Fruit fly (Drosophila melanogaster): Measurements from ENCODE around the gene jdp.

jdp gene

DNA sequence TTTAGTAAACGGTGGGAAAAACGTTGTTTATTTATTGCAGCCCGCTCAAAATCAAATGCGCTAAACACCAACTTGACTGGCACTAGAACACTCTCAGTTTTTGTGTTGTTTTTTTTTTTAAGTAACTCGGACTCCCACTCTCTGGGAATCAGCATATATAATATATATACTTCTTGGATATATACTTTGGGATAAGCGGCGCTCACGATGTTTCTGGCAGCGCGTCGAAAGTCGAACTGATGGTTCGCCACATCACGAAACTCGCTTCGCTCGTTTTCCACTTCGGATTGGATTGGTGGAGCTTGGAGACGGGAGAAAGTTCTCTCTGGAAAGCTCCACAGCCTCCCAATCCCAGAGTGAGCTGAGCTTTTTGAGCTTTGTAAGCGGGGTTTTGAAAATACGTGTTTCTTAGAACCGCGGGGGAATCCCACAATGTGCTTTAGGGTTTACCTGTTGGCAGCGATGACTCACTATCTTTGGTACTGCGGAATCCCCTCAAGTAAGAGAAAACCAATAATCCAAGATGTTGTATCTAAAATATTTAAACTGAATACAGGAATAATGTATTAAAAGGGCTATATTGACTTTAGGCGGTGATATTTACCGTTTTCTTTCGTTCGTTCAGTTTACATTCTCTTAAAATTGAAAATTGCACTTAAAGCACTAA, at the start of gene jdp:
jdp (minus strand) TSS at position 239 of the 667 bp plus-strand sequence.
- TF ChIP-seq CG12605 (GFP tag; IDR thresholded peaks at IDR 0.05) = peak; percentile 51; the same call in 1 of the 2 replicates
- peak; percentile 5 for TF ChIP-seq CG8159 (tag; optimal IDR thresholded peaks at IDR 0.05)
- no peak for TF ChIP-seq Snoo (tag; optimal IDR thresholded peaks at IDR 0.05)
- no peak for TF ChIP-seq gl (tag; optimal IDR thresholded peaks at IDR 0.05)
- TF ChIP-seq CG10348 (GFP tag; IDR thresholded peaks at IDR 0.05) = no peak
- no peak for TF ChIP-seq EcR (GFP tag; optimal IDR thresholded peaks at IDR 0.05)
- TF ChIP-seq CG9948 (tag; optimal IDR thresholded peaks at IDR 0.05) = no peak
- TF ChIP-seq Ets98B (GFP tag; IDR thresholded peaks at IDR 0.05) = peak; percentile 55; the same call in 1 of the 2 replicates
- peak; percentile 60 for TF ChIP-seq Pif1B (GFP tag; optimal IDR thresholded peaks at IDR 0.05)
- no peak for TF ChIP-seq CG14655 (GFP tag; optimal IDR thresholded peaks at IDR 0.05)
- TF ChIP-seq CG17806 (tag; optimal IDR thresholded peaks at IDR 0.05) = no peak
- TF ChIP-seq rn (GFP tag; IDR thresholded peaks at IDR 0.05) = no peak
- TF ChIP-seq CG13204 (GFP tag; optimal IDR thresholded peaks at IDR 0.05) = no peak
- no peak; the same call in 2 of the 3 replicates for TF ChIP-seq fd96Ca (GFP tag; IDR thresholded peaks at IDR 0.05)
- TF ChIP-seq CG8301 (tag; optimal IDR thresholded peaks at IDR 0.05) = no peak
- TF ChIP-seq CG15710 (tag; optimal IDR thresholded peaks at IDR 0.05) = no peak
- TF ChIP-seq CG32121 (GFP tag; IDR thresholded peaks at IDR 0.05) = peak; percentile 63; the same call in 1 of the 2 replicates
- peak; percentile 63; the same call in 2 of the 3 replicates for TF ChIP-seq CG4496 (GFP tag; IDR thresholded peaks at IDR 0.05)
- no peak for TF ChIP-seq D1 (tag; optimal IDR thresholded peaks at IDR 0.05)
- TF ChIP-seq Pif1A (GFP tag; optimal IDR thresholded peaks at IDR 0.05) = peak; percentile 32
- no peak for TF ChIP-seq CG34367 (tag; optimal IDR thresholded peaks at IDR 0.05)

- TF ChIP-seq CG17806 (tag; optimal IDR thresholded peaks at IDR 0.05) = peak; percentile 92
- TF ChIP-seq fd96Ca (GFP tag; IDR thresholded peaks at IDR 0.05) = peak; percentile 85
- TF ChIP-seq CG12605 (GFP tag; IDR thresholded peaks at IDR 0.05) = peak; percentile 72
- peak; percentile 88 for TF ChIP-seq CG15710 (tag; optimal IDR thresholded peaks at IDR 0.05)
- peak; percentile 88 for TF ChIP-seq Pif1A (GFP tag; optimal IDR thresholded peaks at IDR 0.05)
- peak; percentile 92 for TF ChIP-seq CG34367 (tag; optimal IDR thresholded peaks at IDR 0.05)
- peak; percentile 90 for TF ChIP-seq CG8301 (tag; optimal IDR thresholded peaks at IDR 0.05)
- peak; percentile 89 for TF ChIP-seq Ets98B (GFP tag; IDR thresholded peaks at IDR 0.05)
- TF ChIP-seq EcR (GFP tag; optimal IDR thresholded peaks at IDR 0.05) = peak; percentile 75
- TF ChIP-seq Pif1B (GFP tag; optimal IDR thresholded peaks at IDR 0.05) = peak; percentile 90
- peak; percentile 80 for TF ChIP-seq CG10348 (GFP tag; IDR thresholded peaks at IDR 0.05)
- TF ChIP-seq gl (tag; optimal IDR thresholded peaks at IDR 0.05) = peak; percentile 83
- peak; percentile 88 for TF ChIP-seq Snoo (tag; optimal IDR thresholded peaks at IDR 0.05)
- TF ChIP-seq CG4496 (GFP tag; IDR thresholded peaks at IDR 0.05) = peak; percentile 92
- peak; percentile 92 for TF ChIP-seq CG8159 (tag; optimal IDR thresholded peaks at IDR 0.05)
- no peak for TF ChIP-seq D1 (tag; optimal IDR thresholded peaks at IDR 0.05)
- peak; percentile 74 for TF ChIP-seq rn (GFP tag; IDR thresholded peaks at IDR 0.05)
- peak; percentile 71 for TF ChIP-seq CG13204 (GFP tag; optimal IDR thresholded peaks at IDR 0.05)
- peak; percentile 88 for TF ChIP-seq CG14655 (GFP tag; optimal IDR thresholded peaks at IDR 0.05)
- TF ChIP-seq CG32121 (GFP tag; IDR thresholded peaks at IDR 0.05) = peak; percentile 89
- TF ChIP-seq CG9948 (tag; optimal IDR thresholded peaks at IDR 0.05) = peak; percentile 93
Measured at dm6 chr3R:30570554-30571141, 43.8 kb upstream of the jdp start.

DNA sequence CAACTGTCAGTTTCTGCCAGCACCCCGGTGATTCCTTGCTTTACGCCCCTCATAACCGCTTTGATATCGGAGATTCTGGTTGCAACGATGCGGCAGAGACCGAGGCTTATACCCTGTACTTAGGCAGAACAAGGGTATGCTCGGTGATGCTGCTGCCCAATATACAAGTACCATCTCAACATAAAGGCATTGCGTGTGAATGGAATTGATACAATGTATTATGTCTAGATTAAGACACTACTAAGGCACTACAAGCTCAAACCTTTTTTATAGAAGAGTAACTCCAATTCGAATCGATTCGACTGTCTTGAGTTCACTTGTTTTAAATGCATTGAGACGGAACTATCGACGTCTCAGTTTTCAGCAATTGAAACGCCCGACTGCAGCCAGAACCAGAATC, 40.4 kb upstream of the jdp start:
- TF ChIP-seq Pif1B (GFP tag; optimal IDR thresholded peaks at IDR 0.05) = peak; percentile 4
- peak; percentile 80 for TF ChIP-seq CG8301 (tag; optimal IDR thresholded peaks at IDR 0.05)
- no peak for TF ChIP-seq Snoo (tag; optimal IDR thresholded peaks at IDR 0.05)
- TF ChIP-seq CG17806 (tag; optimal IDR thresholded peaks at IDR 0.05) = peak; percentile 36
- TF ChIP-seq Ets98B (GFP tag; IDR thresholded peaks at IDR 0.05) = peak; percentile 76
- TF ChIP-seq CG4496 (GFP tag; IDR thresholded peaks at IDR 0.05) = peak; percentile 76
- peak; percentile 31 for TF ChIP-seq CG8159 (tag; optimal IDR thresholded peaks at IDR 0.05)
- TF ChIP-seq EcR (GFP tag; optimal IDR thresholded peaks at IDR 0.05) = no peak
- no peak for TF ChIP-seq rn (GFP tag; IDR thresholded peaks at IDR 0.05)
- peak; percentile 31 for TF ChIP-seq CG15710 (tag; optimal IDR thresholded peaks at IDR 0.05)
- TF ChIP-seq CG12605 (GFP tag; IDR thresholded peaks at IDR 0.05) = peak; percentile 45; the same call in 1 of the 2 replicates
- no peak for TF ChIP-seq CG13204 (GFP tag; optimal IDR thresholded peaks at IDR 0.05)
- TF ChIP-seq gl (tag; optimal IDR thresholded peaks at IDR 0.05) = no peak
- TF ChIP-seq CG32121 (GFP tag; IDR thresholded peaks at IDR 0.05) = peak; percentile 34; the same call in 1 of the 2 replicates
- TF ChIP-seq D1 (tag; optimal IDR thresholded peaks at IDR 0.05) = no peak
- TF ChIP-seq CG14655 (GFP tag; optimal IDR thresholded peaks at IDR 0.05) = peak; percentile 80
- no peak for TF ChIP-seq CG34367 (tag; optimal IDR thresholded peaks at IDR 0.05)
- peak; percentile 60 for TF ChIP-seq Pif1A (GFP tag; optimal IDR thresholded peaks at IDR 0.05)
- TF ChIP-seq CG9948 (tag; optimal IDR thresholded peaks at IDR 0.05) = peak; percentile 53
- peak; percentile 76 for TF ChIP-seq fd96Ca (GFP tag; IDR thresholded peaks at IDR 0.05)
- TF ChIP-seq CG10348 (GFP tag; IDR thresholded peaks at IDR 0.05) = no peak

DNA sequence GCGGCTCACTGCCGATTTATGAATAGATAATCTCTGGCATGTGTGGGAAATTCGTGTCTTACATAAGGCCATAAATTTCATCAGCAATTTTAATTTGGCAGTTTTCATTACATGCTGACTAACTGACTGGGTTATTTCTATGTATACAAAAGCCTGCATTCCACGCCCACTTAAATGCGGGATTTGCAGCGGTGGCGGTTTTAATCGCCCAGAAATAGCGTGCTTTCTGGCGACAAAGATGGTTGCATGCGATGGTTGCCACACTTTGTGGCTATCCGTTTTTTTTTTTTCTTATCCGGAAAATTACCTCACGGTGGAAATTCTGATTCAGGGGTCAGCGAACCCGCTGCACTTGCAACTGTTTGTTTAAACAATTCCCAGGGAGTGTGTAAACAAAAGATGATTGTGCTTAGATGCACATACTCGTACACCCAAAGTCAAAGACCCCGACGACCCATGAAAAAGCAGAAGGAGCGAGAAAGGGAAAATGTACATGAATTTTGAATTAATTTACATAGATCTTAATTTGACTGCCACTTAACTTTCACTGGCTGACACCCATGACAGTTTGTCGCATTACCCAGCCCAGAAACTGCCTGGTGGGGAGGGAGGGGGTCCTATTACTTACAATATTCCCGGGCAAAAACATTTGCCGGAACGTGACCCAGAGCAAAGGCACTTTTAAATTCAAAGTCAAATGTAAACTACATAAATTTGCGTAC, 39.5 kb upstream of the jdp start:
- TF ChIP-seq gl (tag; optimal IDR thresholded peaks at IDR 0.05) = no peak
- TF ChIP-seq CG8159 (tag; optimal IDR thresholded peaks at IDR 0.05) = no peak
- TF ChIP-seq CG10348 (GFP tag; IDR thresholded peaks at IDR 0.05) = no peak
- TF ChIP-seq CG32121 (GFP tag; IDR thresholded peaks at IDR 0.05) = no peak
- no peak for TF ChIP-seq CG17806 (tag; optimal IDR thresholded peaks at IDR 0.05)
- TF ChIP-seq CG12605 (GFP tag; IDR thresholded peaks at IDR 0.05) = no peak
- TF ChIP-seq Snoo (tag; optimal IDR thresholded peaks at IDR 0.05) = no peak
- no peak for TF ChIP-seq rn (GFP tag; IDR thresholded peaks at IDR 0.05)
- TF ChIP-seq Pif1B (GFP tag; optimal IDR thresholded peaks at IDR 0.05) = no peak
